Fruit fly (Drosophila melanogaster) whole organism, pupa: ENCODE data around the gene CG4629.

Experiments used
- CG12605 ChIP-seq: fragments of 200-800 bp; sonication (Bioruptor generic); IDR thresholded peaks from 2 replicates; pipeline ENCODE4 v1.3.6; 2022; ENCODE audit warnings: missing biosample characterization, missing genetic modification characterization
- CG13204 ChIP-seq: fragments of 200-800 bp; sonication (Bioruptor generic); optimal IDR thresholded peaks from 2 replicates; lab custom pipeline; 2018; ENCODE audit warnings: missing biosample characterization, mild to moderate bottlenecking, missing genetic modification characterization, moderate library complexity
- EcR ChIP-seq: fragments of 200-800 bp; sonication (Bioruptor generic); optimal IDR thresholded peaks from 3 replicates; lab custom pipeline; 2019; ENCODE audit warnings: missing biosample characterization, missing genetic modification characterization, mild to moderate bottlenecking, moderate library complexity, missing genetic modification reagents
- Snoo ChIP-seq: fragments of 200-800 bp; sonication (Bioruptor generic); optimal IDR thresholded peaks from 3 replicates; lab custom pipeline; 2017; ENCODE audit warnings: missing biosample characterization, mild to moderate bottlenecking, missing genetic modification characterization, inconsistent platforms

DNA sequence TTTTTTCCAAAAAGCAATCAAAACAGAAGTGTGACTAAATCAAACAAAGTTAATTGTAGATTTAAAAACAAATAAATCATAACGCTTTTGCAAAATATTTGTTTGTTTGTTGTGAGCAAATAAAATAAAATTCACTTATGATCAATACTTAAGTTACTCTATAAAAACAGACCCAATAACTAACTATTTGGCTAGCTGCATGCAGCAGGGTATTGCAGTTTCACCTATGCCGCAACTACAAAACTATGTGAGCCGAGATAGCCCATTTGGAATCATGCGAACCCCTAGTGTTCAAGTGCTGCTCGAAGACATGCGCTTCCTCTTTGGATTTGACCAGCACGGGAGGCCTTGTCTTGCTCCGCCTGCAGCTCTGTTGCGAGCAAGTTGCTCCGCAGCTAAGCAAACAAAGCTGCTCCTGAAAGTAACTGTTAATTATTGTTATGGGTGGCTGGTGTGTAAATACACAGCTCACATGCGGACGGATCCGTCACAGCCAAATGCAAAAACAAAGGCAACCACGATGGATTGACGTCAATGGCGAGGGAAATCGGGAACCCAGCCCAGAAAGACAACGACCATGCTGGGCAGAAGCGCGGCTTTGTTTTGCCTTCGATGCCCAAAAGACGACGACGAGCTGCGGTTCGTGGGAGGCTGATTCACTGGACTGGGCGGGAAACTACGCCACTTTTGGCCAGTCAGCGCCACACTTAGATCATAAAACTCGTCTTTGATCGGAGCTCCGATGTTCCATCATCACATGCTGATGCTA is 19.8 kb upstream of the CG4629 start:
- no peak for TF ChIP-seq CG13204 (GFP tag; lab: Kevin White, UChicago)
- TF ChIP-seq Snoo, result no peak
- TF ChIP-seq CG12605 (GFP tag; lab: Robert Waterston, UW), result no peak
- TF ChIP-seq EcR (GFP tag; lab: Kevin White, UChicago), result no peak
